Fruit fly (Drosophila melanogaster) whole organism, embryonic: ENCODE results near the gene crq.

ENCODE experiments used
- Ada2b ChIP-seq: fragments of 200-800 bp; sonication (Bioruptor generic); IDR thresholded peaks from 2 replicates; pipeline ENCODE4 v1.3.6; 2022; ENCODE audit warnings: missing biosample characterization, missing genetic modification characterization
- Asciz ChIP-seq: fragments of 200-800 bp; sonication (Bioruptor generic); optimal IDR thresholded peaks from 2 replicates; lab custom pipeline; 2017; ENCODE audit warnings: missing biosample characterization, mild to moderate bottlenecking, missing genetic modification characterization, missing genetic modification reagents
- Bgb ChIP-seq: fragments of 200-800 bp; sonication (Bioruptor generic); IDR thresholded peaks from 2 replicates; pipeline ENCODE4 v1.3.6; 2022; ENCODE audit warnings: missing biosample characterization, missing genetic modification characterization; ENCODE audit not compliant: partially characterized antibody
- CG10147 ChIP-seq: fragments of 200-800 bp; sonication (Bioruptor generic); optimal IDR thresholded peaks from 2 replicates; lab custom pipeline; 2019; ENCODE audit warnings: missing biosample characterization, mild to moderate bottlenecking, missing genetic modification characterization, moderate library complexity
- CG10321 ChIP-seq: fragments of 200-800 bp; sonication (Bioruptor generic); IDR thresholded peaks from 2 replicates; pipeline ENCODE4 v1.3.6; 2022; ENCODE audit warnings: missing biosample characterization, missing genetic modification characterization
- CG10462 ChIP-seq: fragments of 200-800 bp; sonication (Bioruptor generic); optimal IDR thresholded peaks from 2 replicates; lab custom pipeline; 2016; ENCODE audit warnings: missing biosample characterization, missing genetic modification characterization
- CG10543 ChIP-seq: fragments of 200-800 bp; sonication (Bioruptor generic); optimal IDR thresholded peaks from 3 replicates; lab custom pipeline; 2017; ENCODE audit warnings: missing biosample characterization, mild to moderate bottlenecking, missing genetic modification characterization, moderate library complexity
- CG11085 ChIP-seq: fragments of 200-800 bp; sonication (Bioruptor generic); IDR thresholded peaks from 2 replicates; pipeline ENCODE4 v1.3.6; 2022; ENCODE audit warnings: missing biosample characterization, missing genetic modification characterization
- CG11247 ChIP-seq: fragments of 200-800 bp; sonication (Bioruptor generic); IDR thresholded peaks from 2 replicates; pipeline ENCODE4 v1.3.6; 2022; ENCODE audit warnings: missing biosample characterization, missing genetic modification characterization
- CG12071 ChIP-seq: fragments of 200-800 bp; sonication (Bioruptor generic); optimal IDR thresholded peaks from 3 replicates; lab custom pipeline; 2018; ENCODE audit warnings: missing biosample characterization, mild to moderate bottlenecking, missing genetic modification characterization
- CG12219 ChIP-seq: fragments of 200-800 bp; sonication (Bioruptor generic); optimal IDR thresholded peaks from 3 replicates; lab custom pipeline; 2018; ENCODE audit warnings: missing biosample characterization, mild to moderate bottlenecking, missing genetic modification characterization
- CG1233 ChIP-seq: fragments of 200-800 bp; sonication (Bioruptor generic); optimal IDR thresholded peaks from 4 replicates; lab custom pipeline; 2018; ENCODE audit warnings: missing biosample characterization, mild to moderate bottlenecking, missing genetic modification characterization
- CG13296 ChIP-seq: fragments of 200-800 bp; sonication (Bioruptor generic); optimal IDR thresholded peaks from 3 replicates; lab custom pipeline; 2018; ENCODE audit warnings: missing biosample characterization, mild to moderate bottlenecking, missing genetic modification characterization
- CG16815 ChIP-seq: fragments of 200-800 bp; sonication (Bioruptor generic); optimal IDR thresholded peaks from 3 replicates; lab custom pipeline; 2017; ENCODE audit warnings: missing biosample characterization, mild to moderate bottlenecking, missing genetic modification characterization
- CG17912 ChIP-seq: fragments of 200-800 bp; sonication (Bioruptor generic); optimal IDR thresholded peaks from 2 replicates; lab custom pipeline; 2018; ENCODE audit warnings: missing biosample characterization, mild to moderate bottlenecking, missing genetic modification characterization
- CG18011 ChIP-seq: fragments of 200-800 bp; sonication (Bioruptor generic); optimal IDR thresholded peaks from 2 replicates; lab custom pipeline; 2017; ENCODE audit warnings: missing biosample characterization, missing genetic modification characterization, mild to moderate bottlenecking, moderate library complexity, missing genotype
- CG2120 ChIP-seq: fragments of 200-800 bp; sonication (Bioruptor generic); optimal IDR thresholded peaks from 3 replicates; lab custom pipeline; 2016; ENCODE audit warnings: missing biosample characterization, missing genetic modification characterization
- CG2889 ChIP-seq: fragments of 200-800 bp; sonication (Bioruptor generic); IDR thresholded peaks from 3 replicates; pipeline ENCODE4 v1.3.6; 2022; ENCODE audit warnings: missing biosample characterization, missing genetic modification characterization
- CG32772 ChIP-seq: fragments of 200-800 bp; sonication (Bioruptor generic); IDR thresholded peaks from 2 replicates; pipeline ENCODE4 v1.3.6; 2022; ENCODE audit warnings: missing biosample characterization, missing genetic modification characterization
- CG4854 ChIP-seq: fragments of 200-800 bp; sonication (Bioruptor generic); optimal IDR thresholded peaks from 2 replicates; lab custom pipeline; 2016; ENCODE audit warnings: missing biosample characterization, missing genetic modification characterization, inconsistent platforms
- CG5180 ChIP-seq: fragments of 200-800 bp; sonication (Bioruptor generic); optimal IDR thresholded peaks from 3 replicates; lab custom pipeline; 2017; ENCODE audit warnings: missing biosample characterization, missing genetic modification characterization, mild to moderate bottlenecking, moderate library complexity, missing genetic modification reagents
- CG6254 ChIP-seq: fragments of 200-800 bp; sonication (Bioruptor generic); optimal IDR thresholded peaks from 3 replicates; lab custom pipeline; 2017; ENCODE audit warnings: mild to moderate bottlenecking, missing biosample characterization, missing genetic modification reagents, missing genetic modification characterization
- CG6683 ChIP-seq: fragments of 200-800 bp; sonication (Bioruptor generic); optimal IDR thresholded peaks from 2 replicates; lab custom pipeline; 2017; ENCODE audit warnings: missing biosample characterization, mild to moderate bottlenecking, missing genetic modification characterization, missing genetic modification reagents
- CG7372 ChIP-seq: fragments of 200-800 bp; sonication (Bioruptor generic); IDR thresholded peaks from 2 replicates; pipeline ENCODE4 v1.3.6; 2022; ENCODE audit warnings: missing biosample characterization, missing genetic modification characterization
- CG9215 ChIP-seq: fragments of 200-800 bp; sonication (Bioruptor generic); IDR thresholded peaks from 2 replicates; pipeline ENCODE4 v1.3.6; 2022; ENCODE audit warnings: missing biosample characterization, missing genetic modification characterization
- CG9437 ChIP-seq: fragments of 200-800 bp; sonication (Bioruptor generic); optimal IDR thresholded peaks from 2 replicates; lab custom pipeline; 2018; ENCODE audit warnings: missing biosample characterization, mild to moderate bottlenecking, missing genetic modification characterization
- Drgx ChIP-seq: fragments of 200-800 bp; sonication (Bioruptor generic); IDR thresholded peaks from 2 replicates; pipeline ENCODE4 v1.3.6; 2022; ENCODE audit warnings: missing biosample characterization, missing genetic modification characterization
- E2f1 ChIP-seq: fragments of 200-800 bp; sonication (Bioruptor generic); IDR thresholded peaks from 2 replicates; pipeline ENCODE4 v1.3.6; 2022; ENCODE audit warnings: missing biosample characterization, missing genetic modification characterization
- Ets97D ChIP-seq: fragments of 200-800 bp; sonication (Bioruptor generic); optimal IDR thresholded peaks from 3 replicates; lab custom pipeline; 2016; ENCODE audit warnings: missing biosample characterization, missing genetic modification characterization
- Fer3 ChIP-seq: fragments of 200-800 bp; sonication (Bioruptor generic); optimal IDR thresholded peaks from 2 replicates; lab custom pipeline; 2018; ENCODE audit warnings: missing biosample characterization, mild to moderate bottlenecking, missing genetic modification characterization, moderate library complexity
- HLH3B ChIP-seq: fragments of 200-800 bp; sonication (Bioruptor generic); IDR thresholded peaks from 2 replicates; pipeline ENCODE4 v1.3.6; 2022; ENCODE audit warnings: missing biosample characterization, missing genetic modification characterization
- Hr78 ChIP-seq, 2 experiments: fragments of 200-800 bp in 1 of 2; fragments of >200 bp in 1 of 2; sonication (Bioruptor generic) in 1 of 2; optimal IDR thresholded peaks; 2 replicates each; lab custom pipeline; 2017 to 2019; ENCODE audit warnings: missing biosample characterization in 2 of 2, missing genetic modification characterization in 2 of 2, mild to moderate bottlenecking in 1 of 2, moderate library complexity in 1 of 2
- MESR4 ChIP-seq: fragments of 200-800 bp; sonication (Bioruptor generic); optimal IDR thresholded peaks from 2 replicates; lab custom pipeline; 2018; ENCODE audit warnings: missing biosample characterization, mild to moderate bottlenecking, missing genetic modification characterization, moderate library complexity
- Mad ChIP-seq: fragments of 200-800 bp; sonication (Bioruptor generic); optimal IDR thresholded peaks from 2 replicates; lab custom pipeline; 2016; ENCODE audit warnings: missing biosample characterization, missing genetic modification characterization
- aop ChIP-seq: fragments of 200-800 bp; sonication (Bioruptor generic); IDR thresholded peaks from 2 replicates; pipeline ENCODE4 v1.3.6; 2022; ENCODE audit warnings: missing biosample characterization, missing genetic modification characterization
- az2 ChIP-seq: fragments of 200-800 bp; sonication (Bioruptor generic); optimal IDR thresholded peaks from 3 replicates; lab custom pipeline; 2016; ENCODE audit warnings: missing biosample characterization, missing genetic modification characterization
- chif ChIP-seq, 2 experiments: fragments of 200-800 bp; sonication (Bioruptor generic); optimal IDR thresholded peaks; 3 replicates each; lab custom pipeline; 2016; ENCODE audit warnings: missing biosample characterization in 2 of 2, missing genetic modification characterization in 2 of 2
- chinmo ChIP-seq: fragments of 200-800 bp; sonication (Bioruptor generic); IDR thresholded peaks from 4 replicates; pipeline ENCODE4 v1.3.6; 2022; ENCODE audit warnings: missing biosample characterization, missing genetic modification characterization; ENCODE audit not compliant: partially characterized antibody
- cwo ChIP-seq: fragments of 200-800 bp; sonication (Bioruptor generic); optimal IDR thresholded peaks from 3 replicates; lab custom pipeline; 2017; ENCODE audit warnings: missing biosample characterization, missing genetic modification characterization, mild to moderate bottlenecking, moderate library complexity, missing genetic modification reagents
- eve ChIP-seq, 2 experiments: fragments of >200 bp; optimal IDR thresholded peaks; 2 replicates each; lab custom pipeline; 2017; ENCODE audit warnings: missing biosample characterization in 2 of 2, missing genetic modification characterization in 2 of 2
- fd102C ChIP-seq: fragments of 200-800 bp; sonication (Bioruptor generic); optimal IDR thresholded peaks from 2 replicates; lab custom pipeline; 2018; ENCODE audit warnings: missing biosample characterization, mild to moderate bottlenecking, missing genetic modification characterization, moderate library complexity
- ham ChIP-seq: fragments of 200-800 bp; sonication (Bioruptor generic); IDR thresholded peaks from 2 replicates; pipeline ENCODE4 v1.3.6; 2022; ENCODE audit warnings: missing biosample characterization, missing genetic modification characterization
- hb ChIP-seq: fragments of 200-800 bp; sonication (Bioruptor generic); IDR thresholded peaks from 3 replicates; pipeline ENCODE4 v1.3.6; 2022; ENCODE audit warnings: missing biosample characterization, missing genetic modification characterization; ENCODE audit not compliant: partially characterized antibody
- inv ChIP-seq: fragments of 200-800 bp; sonication (Bioruptor generic); IDR thresholded peaks from 2 replicates; pipeline ENCODE4 v1.3.6; 2022; ENCODE audit warnings: missing biosample characterization, missing genetic modification characterization; ENCODE audit not compliant: partially characterized antibody
- jigr1 ChIP-seq: fragments of 200-800 bp; sonication (Bioruptor generic); IDR thresholded peaks from 3 replicates; pipeline ENCODE4 v1.3.6; 2022; ENCODE audit warnings: missing biosample characterization, missing genetic modification characterization
- ken ChIP-seq: fragments of 200-800 bp; sonication (Bioruptor generic); IDR thresholded peaks from 3 replicates; pipeline ENCODE4 v1.3.6; 2022; ENCODE audit warnings: missing biosample characterization, missing genetic modification characterization
- maf-S ChIP-seq: fragments of 200-800 bp; sonication (Bioruptor generic); optimal IDR thresholded peaks from 2 replicates; lab custom pipeline; 2016; ENCODE audit warnings: missing biosample characterization, missing genetic modification characterization
- seq ChIP-seq: fragments of 200-800 bp; sonication (Bioruptor generic); IDR thresholded peaks from 2 replicates; pipeline ENCODE4 v1.3.6; 2022; ENCODE audit warnings: missing biosample characterization, missing genetic modification characterization
- slbo ChIP-seq: fragments of 200-800 bp; sonication (Bioruptor generic); IDR thresholded peaks from 2 replicates; pipeline ENCODE4 v1.3.6; 2022; ENCODE audit warnings: missing biosample characterization, missing genetic modification characterization
- yki ChIP-seq: fragments of >200 bp; optimal IDR thresholded peaks from 3 replicates; lab custom pipeline; 2018
- zf30C ChIP-seq: fragments of 200-800 bp; sonication (Bioruptor generic); optimal IDR thresholded peaks from 3 replicates; lab custom pipeline; 2018; ENCODE audit warnings: missing biosample characterization, mild to moderate bottlenecking, missing genetic modification characterization

The crq gene

DNA sequence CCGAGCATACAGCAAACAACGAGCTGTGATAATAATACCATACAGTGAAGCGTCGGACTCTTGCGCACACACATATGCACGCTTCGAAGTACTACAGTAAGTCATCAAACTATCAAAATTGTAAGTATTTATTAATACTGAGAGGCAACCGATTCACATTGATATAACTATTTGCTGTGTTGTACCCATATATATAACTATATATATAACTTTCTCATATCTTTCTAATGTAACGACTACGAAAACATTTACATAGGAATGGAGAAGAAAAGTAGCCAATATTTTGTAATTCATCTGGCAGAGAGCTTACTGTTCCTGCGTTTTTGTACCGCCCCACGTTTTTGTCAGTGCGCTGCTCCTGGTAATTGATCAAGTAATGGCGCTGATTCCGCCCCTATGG, 39.9 kb downstream of the crq start (continued):
- TF ChIP-seq Ets97D (GFP tag; lab: Kevin White, UChicago) = no peak
- TF ChIP-seq CG4854 (GFP tag; lab: Kevin White, UChicago) = no peak
- TF ChIP-seq CG18011 (GFP tag; lab: Kevin White, UChicago) = no peak
- no peak for TF ChIP-seq inv (GFP tag; lab: Robert Waterston, UW)
- no peak for TF ChIP-seq ham (GFP tag; lab: Robert Waterston, UW)
- TF ChIP-seq HLH3B (GFP tag; lab: Robert Waterston, UW) = 0 out of 2 replicates have a peak, but pooled peaks have one; percentile 5
- TF ChIP-seq CG2120 (GFP tag; lab: Kevin White, UChicago) = peak; percentile 20
- TF ChIP-seq MESR4 (GFP tag; lab: Kevin White, UChicago) = no peak
- no peak for TF ChIP-seq E2f1 (GFP tag; lab: Robert Waterston, UW)
- TF ChIP-seq CG7372 (GFP tag; lab: Robert Waterston, UW) = no peak
- no peak for TF ChIP-seq seq (GFP tag; lab: Robert Waterston, UW)
- peak; percentile 38 for TF ChIP-seq Fer3
- TF ChIP-seq CG5180 (GFP tag; lab: Kevin White, UChicago) = no peak
- no peak for TF ChIP-seq Mad (GFP tag; lab: Kevin White, UChicago)
- TF ChIP-seq jigr1 (GFP tag; lab: Robert Waterston, UW) = no peak
- no peak for TF ChIP-seq Ada2b (GFP tag; lab: Robert Waterston, UW)
- TF ChIP-seq CG32772 (GFP tag; lab: Robert Waterston, UW) = no peak
- TF ChIP-seq ken (GFP tag; lab: Robert Waterston, UW) = no peak
- no peak for TF ChIP-seq aop (GFP tag; lab: Robert Waterston, UW)
- no peak for TF ChIP-seq hb
- peak; percentile 48; the same call in 1 of the 2 replicates for TF ChIP-seq Drgx (GFP tag; lab: Robert Waterston, UW)
- TF ChIP-seq fd102C (GFP tag; lab: Kevin White, UChicago) = no peak
- TF ChIP-seq CG11085 = no peak
- TF ChIP-seq cwo (GFP tag; lab: Kevin White, UChicago) = peak; percentile 66
- TF ChIP-seq CG9215 = peak; percentile 56
- no peak for TF ChIP-seq az2 (GFP tag; lab: Kevin White, UChicago)
- TF ChIP-seq slbo (GFP tag; lab: Robert Waterston, UW) = peak; percentile 8; the same call in 1 of the 2 replicates
- no peak for TF ChIP-seq zf30C (GFP tag; lab: Kevin White, UChicago)
- TF ChIP-seq CG6683 (GFP tag; lab: Kevin White, UChicago) = no peak
- TF ChIP-seq yki (lab: Kevin White, UChicago) = no peak
- TF ChIP-seq Hr78 (GFP tag; optimal IDR thresholded peaks at IDR 0.05; lab: Kevin White, UChicago) = no peak
- TF ChIP-seq CG11247 = peak; percentile 44; the same call in 1 of the 2 replicates
- TF ChIP-seq CG12071 = no peak
- TF ChIP-seq CG1233 = no peak
- no peak for TF ChIP-seq chinmo (GFP tag; lab: Robert Waterston, UW)
- TF ChIP-seq CG10462 (GFP tag; lab: Kevin White, UChicago) = no peak
- no peak for TF ChIP-seq Asciz
- TF ChIP-seq chif (GFP tag; optimal IDR thresholded peaks at IDR 0.05; lab: Kevin White, UChicago) = no peak
- TF ChIP-seq CG9437 (GFP tag; lab: Kevin White, UChicago) = no peak
- no peak for TF ChIP-seq CG10147 (GFP tag; lab: Kevin White, UChicago)
- no peak for TF ChIP-seq CG12219 (GFP tag; lab: Kevin White, UChicago)
- no peak for TF ChIP-seq CG6254 (GFP tag; lab: Kevin White, UChicago)
- TF ChIP-seq CG10321 (GFP tag; lab: Robert Waterston, UW) = no peak
- no peak for TF ChIP-seq eve (GFP tag; optimal IDR thresholded peaks at IDR 0.05; lab: Kevin White, UChicago)
- no peak for TF ChIP-seq Bgb
- TF ChIP-seq CG17912 (GFP tag; lab: Kevin White, UChicago) = no peak
- no peak for TF ChIP-seq CG2889 (GFP tag; lab: Robert Waterston, UW)
- no peak for TF ChIP-seq CG16815 (GFP tag; lab: Kevin White, UChicago)
- peak; percentile 54 for TF ChIP-seq CG10543 (GFP tag; lab: Kevin White, UChicago)
- peak; percentile 54 for TF ChIP-seq CG13296
- TF ChIP-seq maf-S (GFP tag; lab: Kevin White, UChicago) = no peak
